Worm (Caenorhabditis elegans): ENCODE data around the gene Y75B12A.2.

ce11 chrV:15153277-15153676, 43.9 kb downstream of the Y75B12A.2 start, which contains the start of gene srh-55:
- TF ChIP-seq him-1 (tag; optimal IDR thresholded peaks at IDR 0.05) (no peak), dao-5 (tag; optimal IDR thresholded peaks at IDR 0.05) (no peak)
